Worm (Caenorhabditis elegans): ENCODE measurements around the gene Y11D7A.3.
"Not testable (repeated sequence)": the region's sequence is repeated elsewhere in the genome, so short reads cannot be mapped to it uniquely, and the experiment has no call there.

The Y11D7A.3 gene

DNA sequence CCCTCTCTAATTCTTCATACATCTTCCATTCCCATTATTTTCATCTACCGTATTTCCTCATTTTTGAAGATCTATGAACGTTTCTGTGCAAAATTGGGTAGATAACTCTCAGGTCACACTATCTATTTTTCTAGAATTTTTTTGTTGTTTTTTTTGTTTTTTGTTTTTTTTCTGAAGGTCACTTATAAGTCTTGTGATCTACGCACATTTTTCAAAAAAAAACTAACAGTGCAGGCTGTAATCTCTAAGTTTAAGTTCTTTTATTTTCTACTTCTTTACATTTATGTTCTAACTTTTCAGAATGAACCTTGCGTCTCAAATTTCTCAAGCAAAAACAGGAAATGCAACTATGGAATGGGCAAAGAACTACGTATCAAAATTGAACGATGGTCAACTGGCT is 36.9 kb downstream of the Y11D7A.3 start, which contains the start of gene flh-3:
Gene flh-3 (plus strand): TSS at position 301 of the 400 bp plus-strand sequence.
- TF ChIP-seq ztf-4 (tag; optimal IDR thresholded peaks at IDR 0.05) (no peak), ztf-11 (tag; optimal IDR thresholded peaks at IDR 0.05) (no peak), C16A3.4 (tag; optimal IDR thresholded peaks at IDR 0.05) (no peak), pqm-1 (tag; optimal IDR thresholded peaks at IDR 0.05) (no peak), unc-30 (tag; optimal IDR thresholded peaks at IDR 0.05) (no peak)

DNA sequence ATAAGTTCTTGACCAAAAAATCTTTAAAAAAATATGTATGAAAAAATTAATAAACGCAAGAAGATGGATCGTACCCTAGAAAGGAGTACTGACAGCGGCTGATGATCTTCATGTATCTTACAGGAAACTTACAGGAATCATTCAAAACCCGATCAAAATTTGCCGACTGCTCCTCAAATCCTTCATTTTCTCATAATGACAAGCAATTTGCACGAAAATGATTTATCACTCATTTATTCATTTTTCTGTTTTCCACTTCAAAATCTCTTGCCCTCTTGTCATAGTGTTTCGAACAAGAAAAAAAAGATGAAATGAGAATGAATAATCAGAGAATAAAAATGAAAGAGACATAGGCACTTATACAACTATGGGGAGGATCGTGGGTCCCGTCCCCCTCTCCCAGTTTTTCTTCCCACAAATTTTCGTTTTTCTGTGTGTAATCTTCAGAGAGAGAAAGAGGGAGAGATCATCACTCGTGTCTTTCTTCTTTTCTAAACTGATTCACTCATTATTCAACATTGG is 41.2 kb downstream of the Y11D7A.3 start, which contains the start of gene nmy-3:
Gene nmy-3 (plus strand): TSS at position 472 of the 522 bp plus-strand sequence.
- no peak for TF ChIP-seq pqm-1 (tag; optimal IDR thresholded peaks at IDR 0.05)
- no peak for TF ChIP-seq ceh-8 (GFP tag; optimal IDR thresholded peaks at IDR 0.05)
- no peak for TF ChIP-seq fkh-10 (GFP tag; optimal IDR thresholded peaks at IDR 0.05)
- no peak for TF ChIP-seq C16A3.4 (tag; optimal IDR thresholded peaks at IDR 0.05)
- no peak for TF ChIP-seq ama-1 (optimal IDR thresholded peaks at IDR 0.05)
- no peak for TF ChIP-seq ceh-82 (tag; optimal IDR thresholded peaks at IDR 0.05)
- no peak for TF ChIP-seq mef-2 (tag; optimal IDR thresholded peaks at IDR 0.05)
- TF ChIP-seq nhr-90 (tag; optimal IDR thresholded peaks at IDR 0.05; ENCODE audit: poor library complexity) = no peak
- TF ChIP-seq fkh-8 (tag; optimal IDR thresholded peaks at IDR 0.05) = no peak
- no peak for TF ChIP-seq isw-1 (GFP tag; IDR thresholded peaks at IDR 0.05)
- TF ChIP-seq hpl-2 (GFP tag; optimal IDR thresholded peaks at IDR 0.05) = no peak
- no peak for TF ChIP-seq jun-1 (tag; optimal IDR thresholded peaks at IDR 0.05)
- TF ChIP-seq nhr-28 (tag; optimal IDR thresholded peaks at IDR 0.05) = no peak
- no peak for TF ChIP-seq unc-86 (tag; optimal IDR thresholded peaks at IDR 0.05)
- no peak for TF ChIP-seq aly-2 (tag; optimal IDR thresholded peaks at IDR 0.05)
- no peak for TF ChIP-seq lin-13 (GFP tag; optimal IDR thresholded peaks at IDR 0.05)
- no peak for TF ChIP-seq nhr-12 (tag; optimal IDR thresholded peaks at IDR 0.05)
- no peak for TF ChIP-seq nhr-47 (tag; optimal IDR thresholded peaks at IDR 0.05)
- no peak for TF ChIP-seq zag-1 (tag; optimal IDR thresholded peaks at IDR 0.05)

- not testable (repeated sequence) for TF ChIP-seq lin-35 (GFP tag; optimal IDR thresholded peaks at IDR 0.05); unc-98 (GFP tag; IDR thresholded peaks at IDR 0.05); aha-1 (tag; optimal IDR thresholded peaks at IDR 0.05)
Observed at ce11 chrIV:9286305-9286704, 53.4 kb downstream of the Y11D7A.3 start, which contains the start of gene nhr-267. Gene nhr-267, minus strand, starts transcription at chrIV:9286405.

- TF ChIP-seq blmp-1 (tag; optimal IDR thresholded peaks at IDR 0.05) = no peak
- no peak for TF ChIP-seq Y116A8C.19 (tag; optimal IDR thresholded peaks at IDR 0.05; ENCODE audit: borderline replicate concordance)
- TF ChIP-seq lin-35 (GFP tag; optimal IDR thresholded peaks at IDR 0.05) = no peak
Observed at ce11 chrIV:9289635-9290034, 56.7 kb downstream of the Y11D7A.3 start.

All from whole organism, L1 larva.